Fruit fly (Drosophila melanogaster): ENCODE measurements around the gene CG4783.

- TF ChIP-seq CG5204 (GFP tag; optimal IDR thresholded peaks at IDR 0.05), result no peak
- TF ChIP-seq CG1620 (GFP tag; optimal IDR thresholded peaks at IDR 0.05), result no peak
- TF ChIP-seq Clk (GFP tag; optimal IDR thresholded peaks at IDR 0.05), result no peak
- no peak for TF ChIP-seq ovo (GFP tag; optimal IDR thresholded peaks at IDR 0.05)
- no peak for TF ChIP-seq bab1 (GFP tag; optimal IDR thresholded peaks at IDR 0.05)
- no peak for TF ChIP-seq tj (GFP tag; optimal IDR thresholded peaks at IDR 0.05)
- TF ChIP-seq Hr96 (GFP tag; optimal IDR thresholded peaks at IDR 0.05), result no peak
- TF ChIP-seq cnc (optimal IDR thresholded peaks at IDR 0.05), result no peak
- no peak for TF ChIP-seq CG33017 (tag; optimal IDR thresholded peaks at IDR 0.05)
- no peak for TF ChIP-seq kay (GFP tag; ENCODE audit: borderline replicate concordance)
- no peak for TF ChIP-seq CG7101 (tag; optimal IDR thresholded peaks at IDR 0.05)
- no peak for TF ChIP-seq toe (GFP tag; optimal IDR thresholded peaks at IDR 0.05)
- no peak for TF ChIP-seq CG14711 (tag; optimal IDR thresholded peaks at IDR 0.05)
- TF ChIP-seq Crg-1 (GFP tag; optimal IDR thresholded peaks at IDR 0.05), result no peak
Measured at dm6 chr3R:19972598-19972997, 24.4 kb downstream of the CG4783 start, which contains the start of gene CG31213.

Measured in whole organism, adult.